Worm (Caenorhabditis elegans) whole organism, young adult: ENCODE data around the gene eat-6.

ENCODE experiments used
- C06A6.2 ChIP-seq: fragments of 200-800 bp; sonication (Bioruptor generic); conservative IDR thresholded peaks from 2 replicates; pipeline ENCODE4 v1.3.6; 2022; ENCODE audit warnings: missing genetic modification characterization, missing compliant biosample characterization
- C17E4.6 ChIP-seq: fragments of 200-800 bp; sonication (Bioruptor generic); IDR thresholded peaks from 2 replicates; pipeline ENCODE4 v1.3.6; 2022; ENCODE audit warnings: missing genetic modification reagents, missing genetic modification characterization, missing compliant biosample characterization
- F22D6.2 ChIP-seq: sonication (generic microtip); optimal IDR thresholded peaks from 2 replicates; lab custom pipeline; 2016; ENCODE audit warnings: mild to moderate bottlenecking, missing genetic modification characterization, missing compliant biosample characterization
- F23B12.7 ChIP-seq: sonication (generic microtip); optimal IDR thresholded peaks from 2 replicates; lab custom pipeline; 2017; ENCODE audit warnings: missing genetic modification characterization, mild to moderate bottlenecking, missing compliant biosample characterization, antibody characterized with exemption, moderate library complexity; ENCODE audit not compliant: insufficient read depth
- F33H1.4 ChIP-seq: fragments of 200-800 bp; sonication (Bioruptor generic); IDR thresholded peaks from 2 replicates; pipeline ENCODE4 v1.3.6; 2022; ENCODE audit warnings: missing genetic modification reagents, missing genetic modification characterization, missing compliant biosample characterization
- F37B4.10 ChIP-seq: fragments of 200-800 bp; sonication (Bioruptor generic); IDR thresholded peaks from 2 replicates; pipeline ENCODE4 v1.3.6; 2022; ENCODE audit warnings: missing genetic modification characterization, missing compliant biosample characterization
- F55B11.4 ChIP-seq: sonication (generic microtip); optimal IDR thresholded peaks from 2 replicates; lab custom pipeline; 2016; ENCODE audit warnings: missing compliant biosample characterization, missing genetic modification characterization, borderline replicate concordance; ENCODE audit not compliant: insufficient read depth
- F57C9.4 ChIP-seq: sonication (generic microtip); optimal IDR thresholded peaks from 2 replicates; lab custom pipeline; 2017; ENCODE audit warnings: mild to moderate bottlenecking, missing genetic modification characterization, missing compliant biosample characterization
- K11D2.4 ChIP-seq: fragments of 200-800 bp; sonication (Bioruptor generic); IDR thresholded peaks from 2 replicates; pipeline ENCODE4 v1.3.6; 2022; ENCODE audit warnings: missing genetic modification reagents, missing genetic modification characterization, missing compliant biosample characterization
- T07F8.4 ChIP-seq: sonication (generic microtip); optimal IDR thresholded peaks from 2 replicates; lab custom pipeline; 2016; ENCODE audit warnings: mild to moderate bottlenecking, missing genetic modification characterization, moderate library complexity, missing compliant biosample characterization
- Y53G8AR.9 ChIP-seq: fragments of 200-800 bp; sonication (Bioruptor generic); conservative IDR thresholded peaks from 2 replicates; pipeline ENCODE4 v1.3.6; 2022; ENCODE audit warnings: missing genetic modification reagents, missing genetic modification characterization, missing compliant biosample characterization
- Y67H2A.10 ChIP-seq: fragments of 200-800 bp; sonication (Bioruptor generic); conservative IDR thresholded peaks from 2 replicates; pipeline ENCODE4 v1.3.6; 2022; ENCODE audit warnings: missing genetic modification reagents, missing genetic modification characterization, missing compliant biosample characterization
- Y95B8A.8 ChIP-seq: fragments of 200-800 bp; sonication (Bioruptor generic); IDR thresholded peaks from 2 replicates; pipeline ENCODE4 v1.3.6; 2022; ENCODE audit warnings: missing genetic modification reagents, missing genetic modification characterization, missing compliant biosample characterization
- aptf-2 ChIP-seq: fragments of 200-800 bp; sonication (Bioruptor generic); conservative IDR thresholded peaks from 2 replicates; pipeline ENCODE4 v1.3.6; 2022; ENCODE audit warnings: missing genetic modification reagents, missing genetic modification characterization, missing compliant biosample characterization
- atf-7 ChIP-seq: sonication (generic microtip); optimal IDR thresholded peaks from 2 replicates; lab custom pipeline; 2017; ENCODE audit warnings: mild to moderate bottlenecking, missing genetic modification characterization, missing compliant biosample characterization
- attf-3 ChIP-seq: fragments of 200-800 bp; sonication (Bioruptor generic); conservative IDR thresholded peaks from 2 replicates; pipeline ENCODE4 v1.3.6; 2022; ENCODE audit warnings: missing genetic modification reagents, missing genetic modification characterization, missing compliant biosample characterization
- cebp-1 ChIP-seq, 2 experiments: fragments of 200-800 bp in 1 of 2; sonication (Bioruptor generic) in 1 of 2; sonication (generic microtip) in 1 of 2; IDR thresholded peaks in 1 of 2; optimal IDR thresholded peaks in 1 of 2; 2 replicates each; pipeline versions ENCODE4 v1.3.6 to Lab custom; 2017 to 2022; ENCODE audit warnings: missing compliant biosample characterization in 2 of 2, missing genetic modification characterization in 2 of 2, mild to moderate bottlenecking in 1 of 2, missing genetic modification reagents in 1 of 2, moderate library complexity in 1 of 2
- ceh-100 ChIP-seq: fragments of 200-800 bp; sonication (Bioruptor generic); IDR thresholded peaks from 2 replicates; pipeline ENCODE4 v1.3.6; 2022; ENCODE audit warnings: missing genetic modification reagents, missing genetic modification characterization, missing compliant biosample characterization
- ceh-58 ChIP-seq: fragments of 200-800 bp; sonication (Bioruptor generic); IDR thresholded peaks from 2 replicates; pipeline ENCODE4 v1.3.6; 2022; ENCODE audit warnings: missing genetic modification characterization, missing compliant biosample characterization
- ceh-79 ChIP-seq: sonication (generic microtip); optimal IDR thresholded peaks from 2 replicates; lab custom pipeline; 2017; ENCODE audit warnings: mild to moderate bottlenecking, missing genetic modification characterization, missing compliant biosample characterization
- ceh-91 ChIP-seq: fragments of 200-800 bp; sonication (Bioruptor generic); IDR thresholded peaks from 2 replicates; pipeline ENCODE4 v1.3.6; 2022; ENCODE audit warnings: missing genetic modification reagents, missing genetic modification characterization, missing compliant biosample characterization
- chd-7 ChIP-seq: sonication (generic microtip); optimal IDR thresholded peaks from 2 replicates; lab custom pipeline; 2016; ENCODE audit warnings: mild to moderate bottlenecking, missing genetic modification characterization, moderate library complexity, missing compliant biosample characterization
- efl-1 ChIP-seq: fragments of 150-350 bp; optimal IDR thresholded peaks from 2 replicates; lab custom pipeline; 2014; ENCODE audit warnings: missing biosample characterization, missing genetic modification reagents, missing genetic modification characterization
- egl-18 ChIP-seq: fragments of 200-800 bp; sonication (Bioruptor generic); IDR thresholded peaks from 2 replicates; pipeline ENCODE4 v1.3.6; 2022; ENCODE audit warnings: missing genetic modification reagents, missing genetic modification characterization, missing compliant biosample characterization
- fkh-3 ChIP-seq: sonication (generic microtip); optimal IDR thresholded peaks from 2 replicates; lab custom pipeline; 2016; ENCODE audit warnings: mild to moderate bottlenecking, missing genetic modification characterization, missing compliant biosample characterization
- him-1 ChIP-seq: sonication (generic microtip); optimal IDR thresholded peaks from 2 replicates; lab custom pipeline; 2016; ENCODE audit warnings: missing genotype, missing genetic modification reagents, missing genetic modification characterization, missing compliant biosample characterization
- hlh-12 ChIP-seq: sonication (generic microtip); optimal IDR thresholded peaks from 2 replicates; lab custom pipeline; 2016; ENCODE audit warnings: missing genetic modification characterization, missing compliant biosample characterization
- hmg-1.2 ChIP-seq: fragments of 200-800 bp; sonication (Bioruptor generic); IDR thresholded peaks from 2 replicates; pipeline ENCODE4 v1.3.6; 2022; ENCODE audit warnings: missing genetic modification reagents, missing genetic modification characterization, missing compliant biosample characterization
- hmg-20 ChIP-seq: fragments of 200-800 bp; sonication (Bioruptor generic); IDR thresholded peaks from 2 replicates; pipeline ENCODE4 v1.3.6; 2022; ENCODE audit warnings: missing genetic modification reagents, missing genetic modification characterization, missing compliant biosample characterization
- let-526 ChIP-seq: fragments of 200-800 bp; sonication (Bioruptor generic); IDR thresholded peaks from 2 replicates; pipeline ENCODE4 v1.3.6; 2022; ENCODE audit warnings: missing genetic modification reagents, missing genetic modification characterization, missing compliant biosample characterization
- let-607 ChIP-seq, 2 experiments: fragments of 200-800 bp in 1 of 2; sonication (Bioruptor generic) in 1 of 2; sonication (generic microtip) in 1 of 2; optimal IDR thresholded peaks; 2 replicates each; lab custom pipeline; 2016 to 2018; ENCODE audit warnings: mild to moderate bottlenecking in 2 of 2, missing compliant biosample characterization in 2 of 2, missing genetic modification characterization in 2 of 2, moderate library complexity in 2 of 2, missing genotype in 1 of 2
- madf-10 ChIP-seq: sonication (generic microtip); optimal IDR thresholded peaks from 2 replicates; lab custom pipeline; 2016; ENCODE audit warnings: mild to moderate bottlenecking, missing genetic modification characterization, missing compliant biosample characterization
- madf-6 ChIP-seq: fragments of 200-800 bp; sonication (Bioruptor generic); IDR thresholded peaks from 2 replicates; pipeline ENCODE4 v1.3.6; 2022; ENCODE audit warnings: missing genetic modification reagents, missing genetic modification characterization, missing compliant biosample characterization
- madf-8 ChIP-seq: fragments of 200-800 bp; sonication (Bioruptor generic); conservative IDR thresholded peaks from 2 replicates; pipeline ENCODE4 v1.3.6; 2022; ENCODE audit warnings: missing genetic modification reagents, missing genetic modification characterization, missing compliant biosample characterization
- mcd-1 ChIP-seq: fragments of 200-800 bp; sonication (Bioruptor generic); IDR thresholded peaks from 2 replicates; pipeline ENCODE4 v1.3.6; 2022; ENCODE audit warnings: missing genetic modification reagents, missing genetic modification characterization, missing compliant biosample characterization
- mxl-1 ChIP-seq: sonication (generic microtip); optimal IDR thresholded peaks from 2 replicates; lab custom pipeline; 2016; ENCODE audit warnings: missing genetic modification characterization, missing compliant biosample characterization
- nfyb-1 ChIP-seq: fragments of 200-800 bp; sonication (Bioruptor generic); IDR thresholded peaks from 2 replicates; pipeline ENCODE4 v1.3.6; 2022; ENCODE audit warnings: missing genetic modification reagents, missing genetic modification characterization, missing compliant biosample characterization
- nhr-179 ChIP-seq: sonication (generic microtip); optimal IDR thresholded peaks from 2 replicates; lab custom pipeline; 2016; ENCODE audit warnings: mild to moderate bottlenecking, missing genetic modification characterization, missing compliant biosample characterization
- nhr-27 ChIP-seq: fragments of 200-800 bp; sonication (Bioruptor generic); optimal IDR thresholded peaks from 2 replicates; lab custom pipeline; 2018; ENCODE audit warnings: mild to moderate bottlenecking, missing genetic modification characterization, moderate library complexity, missing compliant biosample characterization
- nhr-80 ChIP-seq: sonication (generic microtip); optimal IDR thresholded peaks from 2 replicates; lab custom pipeline; 2016; ENCODE audit warnings: missing genetic modification characterization, missing compliant biosample characterization
- pha-4 ChIP-seq: fragments of 150-350 bp; sonication (generic microtip); optimal IDR thresholded peaks from 2 replicates; lab custom pipeline; 2014; ENCODE audit warnings: missing biosample characterization, missing genetic modification reagents, missing genetic modification characterization
- rcor-1 ChIP-seq: fragments of 200-800 bp; sonication (Bioruptor generic); IDR thresholded peaks from 2 replicates; pipeline ENCODE4 v1.3.6; 2022; ENCODE audit warnings: missing genetic modification reagents, missing genetic modification characterization, missing compliant biosample characterization
- sdz-38 ChIP-seq: sonication (generic microtip); optimal IDR thresholded peaks from 2 replicates; lab custom pipeline; 2016; ENCODE audit warnings: missing genotype, missing genetic modification characterization, missing compliant biosample characterization
- sea-2 ChIP-seq: fragments of 200-800 bp; sonication (Bioruptor generic); IDR thresholded peaks from 2 replicates; pipeline ENCODE4 v1.3.6; 2022; ENCODE audit warnings: missing genetic modification characterization, missing compliant biosample characterization
- snpc-3.4 ChIP-seq: sonication (generic microtip); optimal IDR thresholded peaks from 2 replicates; lab custom pipeline; 2017; ENCODE audit warnings: missing genetic modification characterization, mild to moderate bottlenecking, missing compliant biosample characterization, antibody characterized with exemption, moderate library complexity, missing genotype, missing genetic modification reagents
- tbp1 ChIP-seq: fragments of 200-800 bp; sonication (Bioruptor generic); optimal IDR thresholded peaks from 2 replicates; lab custom pipeline; 2018; ENCODE audit warnings: mild to moderate bottlenecking, missing genetic modification characterization, missing compliant biosample characterization
- xnd-1 ChIP-seq: sonication (generic microtip); optimal IDR thresholded peaks from 2 replicates; lab custom pipeline; 2016; ENCODE audit warnings: missing genotype, missing genetic modification reagents, missing genetic modification characterization, missing compliant biosample characterization
- zfh-2 ChIP-seq: fragments of 200-800 bp; sonication (Bioruptor generic); conservative IDR thresholded peaks from 2 replicates; pipeline ENCODE4 v1.3.6; 2022; ENCODE audit warnings: missing genetic modification reagents, missing genetic modification characterization, missing compliant biosample characterization

eat-6 gene

DNA sequence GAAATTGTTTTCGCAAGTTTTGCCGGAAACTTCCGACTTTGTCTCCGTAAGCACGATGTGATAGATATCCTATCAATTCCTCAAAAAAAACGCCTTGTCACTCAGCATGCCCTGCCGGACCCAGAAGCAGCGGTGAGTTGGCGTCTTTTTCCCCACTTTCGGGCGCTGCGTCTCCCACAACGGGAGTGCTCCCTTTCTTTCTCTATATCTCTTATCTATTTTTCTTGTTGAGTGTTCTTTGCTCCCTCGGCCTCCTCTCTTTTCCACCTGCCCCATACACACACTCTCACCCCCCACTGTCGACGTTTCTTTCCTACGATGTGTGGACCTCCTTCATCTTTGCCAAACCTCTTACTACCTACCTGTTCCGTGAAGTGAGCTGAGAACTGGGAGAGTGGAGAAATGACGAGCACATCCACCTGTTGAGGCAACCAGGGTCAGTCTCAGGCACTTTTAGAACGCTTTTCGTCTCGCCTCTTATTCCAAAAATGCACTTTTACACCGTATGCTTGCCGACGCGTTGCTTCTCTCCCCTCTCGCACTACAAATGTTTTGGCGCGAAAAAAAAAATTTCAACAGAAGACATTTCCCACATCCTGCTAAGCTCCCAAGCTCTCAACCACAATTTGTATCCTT, 43.8 kb downstream of the eat-6 start (continued):
- TF ChIP-seq F55B11.4 (tag; lab: Kevin White, UChicago): no peak
- TF ChIP-seq T07F8.4 (tag; lab: Kevin White, UChicago): no peak
- TF ChIP-seq zfh-2 (GFP tag; lab: Robert Waterston, UW): peak; percentile 90
- no peak for TF ChIP-seq madf-8 (GFP tag; lab: Robert Waterston, UW)
- no peak for TF ChIP-seq Y53G8AR.9 (GFP tag; lab: Robert Waterston, UW)
- TF ChIP-seq tbp1 (GFP tag; lab: Kevin White, UChicago): peak; percentile 36
- no peak for TF ChIP-seq xnd-1
- no peak for TF ChIP-seq sea-2 (GFP tag; lab: Robert Waterston, UW)
- no peak for TF ChIP-seq Y67H2A.10
- no peak for TF ChIP-seq atf-7 (tag; lab: Kevin White, UChicago)
- peak; percentile 42 for TF ChIP-seq nhr-80
- TF ChIP-seq aptf-2 (GFP tag; lab: Robert Waterston, UW): no peak
- TF ChIP-seq nhr-27 (tag; lab: Kevin White, UChicago): no peak
- no peak for TF ChIP-seq F37B4.10 (GFP tag; lab: Robert Waterston, UW)
- TF ChIP-seq F33H1.4 (GFP tag; lab: Robert Waterston, UW): no peak
- no peak for TF ChIP-seq rcor-1
- TF ChIP-seq hlh-12 (tag; lab: Kevin White, UChicago): no peak
- no peak for TF ChIP-seq him-1 (tag; lab: Kevin White, UChicago)
- TF ChIP-seq snpc-3.4: no peak
- TF ChIP-seq efl-1 (GFP tag; lab: Kevin White, UChicago): no peak
- TF ChIP-seq ceh-58: no peak
- TF ChIP-seq F23B12.7 (tag; lab: Kevin White, UChicago): no peak
- TF ChIP-seq C17E4.6 (GFP tag; lab: Robert Waterston, UW): no peak
- no peak for TF ChIP-seq F22D6.2 (tag; lab: Kevin White, UChicago)
- no peak for TF ChIP-seq let-526 (GFP tag; lab: Robert Waterston, UW)
- TF ChIP-seq attf-3 (GFP tag; lab: Robert Waterston, UW): no peak
- no peak for TF ChIP-seq madf-6 (GFP tag; lab: Robert Waterston, UW)
- peak; percentile 25; the same call in 1 of the 2 replicates for TF ChIP-seq K11D2.4
- no peak for TF ChIP-seq mxl-1
- no peak for TF ChIP-seq hmg-20 (GFP tag; lab: Robert Waterston, UW)
- TF ChIP-seq pha-4: no peak
- TF ChIP-seq egl-18 (GFP tag; lab: Robert Waterston, UW): no peak
- no peak for TF ChIP-seq nfyb-1 (GFP tag; lab: Robert Waterston, UW)
- no peak for TF ChIP-seq ceh-79 (tag; lab: Kevin White, UChicago)
- TF ChIP-seq fkh-3: no peak
- TF ChIP-seq F57C9.4: no peak
- TF ChIP-seq let-607 (tag; optimal IDR thresholded peaks at IDR 0.05; lab: Kevin White, UChicago): peak; percentile 55 to 72
- TF ChIP-seq cebp-1 (GFP tag; IDR thresholded peaks at IDR 0.05; lab: Robert Waterston, UW): no peak
- peak; percentile 61 for TF ChIP-seq cebp-1 (tag; optimal IDR thresholded peaks at IDR 0.05; lab: Kevin White, UChicago)
- no peak for TF ChIP-seq Y95B8A.8 (GFP tag; lab: Robert Waterston, UW)
- no peak for TF ChIP-seq ceh-100
- no peak for TF ChIP-seq ceh-91 (GFP tag; lab: Robert Waterston, UW)
- peak; percentile 60; the same call in 1 of the 2 replicates for TF ChIP-seq hmg-1.2 (GFP tag; lab: Robert Waterston, UW)
- no peak for TF ChIP-seq nhr-179
- TF ChIP-seq C06A6.2 (GFP tag; lab: Robert Waterston, UW): 0 out of 2 replicates have a peak, but pooled peaks have one; percentile 33
- no peak for TF ChIP-seq chd-7 (tag; lab: Kevin White, UChicago)
- TF ChIP-seq mcd-1: peak; percentile 45; the same call in 1 of the 2 replicates
- TF ChIP-seq sdz-38 (tag; lab: Kevin White, UChicago): no peak
- peak; percentile 46 for TF ChIP-seq madf-10 (tag; lab: Kevin White, UChicago)
